Worm (Caenorhabditis elegans) whole organism, L2 larva: Measurements from ENCODE around the gene rad-50.
A peak's percentile ranks its signal among the peaks of the same experiment; 100 is the strongest.

Source experiments
- F13H6.1 ChIP-seq: sonication (generic microtip); optimal IDR thresholded peaks from 2 replicates; lab custom pipeline; 2016; ENCODE audit warnings: missing genetic modification characterization, missing compliant biosample characterization
- R02D3.7 ChIP-seq: fragments of 150-350 bp; optimal IDR thresholded peaks from 2 replicates; lab custom pipeline; 2014; ENCODE audit warnings: missing biosample characterization, missing genetic modification characterization
- Y55F3AM.14 ChIP-seq: fragments of 200-800 bp; sonication (Bioruptor generic); optimal IDR thresholded peaks from 2 replicates; lab custom pipeline; 2018; ENCODE audit warnings: mild to moderate bottlenecking, missing genetic modification characterization, missing compliant biosample characterization
- ZK546.5 ChIP-seq: sonication (generic microtip); optimal IDR thresholded peaks from 2 replicates; lab custom pipeline; 2017; ENCODE audit warnings: missing biosample characterization, missing genetic modification characterization
- alr-1 ChIP-seq: fragments of 150-350 bp; optimal IDR thresholded peaks from 2 replicates; lab custom pipeline; 2014; ENCODE audit warnings: missing biosample characterization, missing genetic modification characterization
- aly-2 ChIP-seq: fragments of 150-350 bp; optimal IDR thresholded peaks from 2 replicates; lab custom pipeline; 2014; ENCODE audit warnings: missing biosample characterization, missing genetic modification characterization
- ama-1 ChIP-seq: fragments of 150-350 bp; optimal IDR thresholded peaks from 2 replicates; lab custom pipeline; 2018; ENCODE audit warnings: inconsistent platforms
- blmp-1 ChIP-seq: sonication (generic microtip); optimal IDR thresholded peaks from 2 replicates; lab custom pipeline; 2017; ENCODE audit warnings: missing genetic modification characterization, mild to moderate bottlenecking, missing compliant biosample characterization, antibody characterized with exemption, moderate library complexity; ENCODE audit not compliant: insufficient read depth
- ceh-16 ChIP-seq: fragments of 150-350 bp; optimal IDR thresholded peaks from 2 replicates; lab custom pipeline; 2014; ENCODE audit warnings: missing biosample characterization, missing genetic modification characterization
- ceh-82 ChIP-seq: fragments of 150-350 bp; optimal IDR thresholded peaks from 2 replicates; lab custom pipeline; 2014; ENCODE audit warnings: missing biosample characterization, missing genetic modification characterization
- crh-2 ChIP-seq: sonication (generic microtip); optimal IDR thresholded peaks from 2 replicates; lab custom pipeline; 2017; ENCODE audit warnings: missing biosample characterization, missing genetic modification characterization
- dmd-4 ChIP-seq: sonication (generic microtip); optimal IDR thresholded peaks from 2 replicates; lab custom pipeline; 2017; ENCODE audit warnings: missing biosample characterization, missing genetic modification characterization
- egl-27 ChIP-seq: sonication (generic microtip); optimal IDR thresholded peaks from 3 replicates; lab custom pipeline; 2017; ENCODE audit warnings: missing biosample characterization, missing genetic modification reagents, missing genetic modification characterization
- elt-1 ChIP-seq: fragments of 150-350 bp; optimal IDR thresholded peaks from 2 replicates; lab custom pipeline; 2014; ENCODE audit warnings: missing biosample characterization, missing genetic modification characterization
- elt-3 ChIP-seq: sonication (generic microtip); optimal IDR thresholded peaks from 2 replicates; lab custom pipeline; 2017; ENCODE audit warnings: missing biosample characterization, missing genetic modification characterization
- fos-1 ChIP-seq: fragments of 150-350 bp; optimal IDR thresholded peaks from 2 replicates; lab custom pipeline; 2014; ENCODE audit warnings: missing biosample characterization, missing genetic modification characterization
- gmeb-1 ChIP-seq: fragments of 150-350 bp; optimal IDR thresholded peaks from 2 replicates; lab custom pipeline; 2014; ENCODE audit warnings: missing biosample characterization, missing genetic modification characterization
- lin-11 ChIP-seq: fragments of 150-350 bp; sonication (generic microtip); optimal IDR thresholded peaks from 2 replicates; lab custom pipeline; 2014; ENCODE audit warnings: missing biosample characterization, missing genetic modification characterization, inconsistent platforms, mixed read lengths
- lin-39 ChIP-seq: fragments of 150-350 bp; optimal IDR thresholded peaks from 2 replicates; lab custom pipeline; 2014; ENCODE audit warnings: missing biosample characterization, missing genetic modification reagents, missing genetic modification characterization
- lsy-2 ChIP-seq, 2 experiments: fragments of 150-350 bp in 1 of 2; sonication (generic microtip) in 1 of 2; optimal IDR thresholded peaks; 2 replicates each; lab custom pipeline; 2014 to 2017; ENCODE audit warnings: missing biosample characterization in 2 of 2, missing genetic modification characterization in 2 of 2
- mab-5 ChIP-seq: fragments of 150-350 bp; optimal IDR thresholded peaks from 2 replicates; lab custom pipeline; 2014; ENCODE audit warnings: missing biosample characterization, missing genetic modification characterization
- mbf-1 ChIP-seq: sonication (generic microtip); optimal IDR thresholded peaks from 2 replicates; lab custom pipeline; 2017; ENCODE audit warnings: missing biosample characterization, missing genetic modification characterization
- mdl-1 ChIP-seq, 2 experiments: fragments of 150-350 bp in 1 of 2; sonication (generic microtip) in 1 of 2; optimal IDR thresholded peaks; 2 replicates each; lab custom pipeline; 2017; ENCODE audit warnings: missing biosample characterization in 2 of 2, missing genetic modification characterization in 2 of 2
- nhr-10 ChIP-seq: sonication (generic microtip); optimal IDR thresholded peaks from 2 replicates; lab custom pipeline; 2017; ENCODE audit warnings: missing biosample characterization, missing genetic modification characterization
- nhr-11 ChIP-seq: fragments of 150-350 bp; optimal IDR thresholded peaks from 2 replicates; lab custom pipeline; 2014; ENCODE audit warnings: missing biosample characterization, missing genetic modification characterization
- nhr-12 ChIP-seq: fragments of 150-350 bp; optimal IDR thresholded peaks from 2 replicates; lab custom pipeline; 2014; ENCODE audit warnings: missing biosample characterization, missing genetic modification characterization
- nhr-129 ChIP-seq: fragments of 150-350 bp; optimal IDR thresholded peaks from 2 replicates; lab custom pipeline; 2014; ENCODE audit warnings: missing biosample characterization, missing genetic modification characterization
- nhr-21 ChIP-seq: fragments of 150-350 bp; optimal IDR thresholded peaks from 2 replicates; lab custom pipeline; 2014; ENCODE audit warnings: missing biosample characterization, missing genetic modification characterization
- nhr-23 ChIP-seq: fragments of 150-350 bp; optimal IDR thresholded peaks from 2 replicates; lab custom pipeline; 2014; ENCODE audit warnings: missing biosample characterization, missing genetic modification reagents, missing genetic modification characterization
- nhr-237 ChIP-seq: fragments of 150-350 bp; optimal IDR thresholded peaks from 2 replicates; lab custom pipeline; 2014; ENCODE audit warnings: missing biosample characterization, missing genetic modification characterization
- nhr-25 ChIP-seq: fragments of 150-350 bp; sonication (generic microtip); optimal IDR thresholded peaks from 3 replicates; lab custom pipeline; 2014; ENCODE audit warnings: missing biosample characterization, missing genetic modification characterization
- nhr-6 ChIP-seq: fragments of 150-350 bp; optimal IDR thresholded peaks from 2 replicates; lab custom pipeline; 2014; ENCODE audit warnings: missing biosample characterization, missing genetic modification characterization
- nhr-77 ChIP-seq: fragments of 150-350 bp; optimal IDR thresholded peaks from 2 replicates; lab custom pipeline; 2014; ENCODE audit warnings: missing biosample characterization, missing genetic modification characterization
- peb-1 ChIP-seq: fragments of 150-350 bp; optimal IDR thresholded peaks from 2 replicates; lab custom pipeline; 2014; ENCODE audit warnings: missing biosample characterization, missing genetic modification characterization
- sem-4 ChIP-seq: fragments of 150-350 bp; optimal IDR thresholded peaks from 2 replicates; lab custom pipeline; 2014; ENCODE audit warnings: missing biosample characterization, missing genetic modification reagents, missing genetic modification characterization
- skn-1 ChIP-seq: sonication (generic microtip); optimal IDR thresholded peaks from 2 replicates; lab custom pipeline; 2017; ENCODE audit warnings: missing biosample characterization, missing genetic modification characterization
- sma-3 ChIP-seq: sonication (generic microtip); optimal IDR thresholded peaks from 2 replicates; lab custom pipeline; 2016; ENCODE audit warnings: missing genetic modification reagents, missing genetic modification characterization, missing compliant biosample characterization
- sma-9 ChIP-seq, 2 experiments: fragments of 150-350 bp in 1 of 2; sonication (generic microtip) in 1 of 2; optimal IDR thresholded peaks; 2 replicates each; lab custom pipeline; 2014 to 2016; ENCODE audit warnings: missing genetic modification characterization in 2 of 2, mild to moderate bottlenecking in 1 of 2, missing biosample characterization in 1 of 2, missing compliant biosample characterization in 1 of 2, missing genetic modification reagents in 1 of 2, moderate library complexity in 1 of 2
- snpc-4 ChIP-seq: fragments of 150-350 bp; optimal IDR thresholded peaks from 2 replicates; lab custom pipeline; 2014; ENCODE audit warnings: missing biosample characterization, missing genetic modification characterization
- unc-39 ChIP-seq: fragments of 150-350 bp; optimal IDR thresholded peaks from 2 replicates; lab custom pipeline; 2014; ENCODE audit warnings: missing biosample characterization, missing genetic modification characterization
- unc-55 ChIP-seq: fragments of 150-350 bp; sonication (generic microtip); optimal IDR thresholded peaks from 3 replicates; lab custom pipeline; 2014; ENCODE audit warnings: missing biosample characterization, missing genetic modification reagents, missing genetic modification characterization
- zag-1 ChIP-seq: fragments of 150-350 bp; optimal IDR thresholded peaks from 2 replicates; lab custom pipeline; 2014; ENCODE audit warnings: missing biosample characterization, missing genetic modification characterization
- ztf-1 ChIP-seq: fragments of 200-800 bp; sonication (Bioruptor generic); conservative IDR thresholded peaks from 2 replicates; pipeline ENCODE4 v1.3.6; 2022; ENCODE audit warnings: missing genetic modification characterization, missing compliant biosample characterization
- ztf-11 ChIP-seq: sonication (generic microtip); optimal IDR thresholded peaks from 2 replicates; lab custom pipeline; 2017; ENCODE audit warnings: missing biosample characterization, missing genetic modification characterization
- ztf-4 ChIP-seq: fragments of 150-350 bp; optimal IDR thresholded peaks from 2 replicates; lab custom pipeline; 2014; ENCODE audit warnings: missing biosample characterization, missing genetic modification characterization

The rad-50 gene

ce11 chrV:12295015-12295414 lies 49.6 kb downstream of the rad-50 start:
- TF ChIP-seq sma-9 (GFP tag; optimal IDR thresholded peaks at IDR 0.05; lab: Kevin White, UChicago) = peak; percentile 19
- TF ChIP-seq sma-9 (tag; optimal IDR thresholded peaks at IDR 0.05; lab: Kevin White, UChicago) = no peak
- TF ChIP-seq zag-1 (tag; lab: Kevin White, UChicago) = no peak
- TF ChIP-seq mbf-1 (tag; lab: Kevin White, UChicago) = no peak
- no peak for TF ChIP-seq elt-1 (tag; lab: Kevin White, UChicago)
- TF ChIP-seq nhr-10 (tag; lab: Kevin White, UChicago) = no peak
- peak; percentile 75 for TF ChIP-seq nhr-21 (tag; lab: Kevin White, UChicago)
- no peak for TF ChIP-seq unc-39 (tag; lab: Kevin White, UChicago)
- TF ChIP-seq R02D3.7 (tag; lab: Kevin White, UChicago) = no peak
- no peak for TF ChIP-seq ama-1 (lab: Kevin White, UChicago)
- TF ChIP-seq aly-2 (tag; lab: Kevin White, UChicago) = no peak
- no peak for TF ChIP-seq ZK546.5
- no peak for TF ChIP-seq nhr-237 (tag; lab: Kevin White, UChicago)
- TF ChIP-seq unc-55 = no peak
- no peak for TF ChIP-seq lsy-2 (tag; optimal IDR thresholded peaks at IDR 0.05; lab: Kevin White, UChicago)
- TF ChIP-seq nhr-23 (tag; lab: Kevin White, UChicago) = no peak
- peak; percentile 14 for TF ChIP-seq sem-4
- TF ChIP-seq dmd-4 (tag; lab: Kevin White, UChicago) = no peak

DNA sequence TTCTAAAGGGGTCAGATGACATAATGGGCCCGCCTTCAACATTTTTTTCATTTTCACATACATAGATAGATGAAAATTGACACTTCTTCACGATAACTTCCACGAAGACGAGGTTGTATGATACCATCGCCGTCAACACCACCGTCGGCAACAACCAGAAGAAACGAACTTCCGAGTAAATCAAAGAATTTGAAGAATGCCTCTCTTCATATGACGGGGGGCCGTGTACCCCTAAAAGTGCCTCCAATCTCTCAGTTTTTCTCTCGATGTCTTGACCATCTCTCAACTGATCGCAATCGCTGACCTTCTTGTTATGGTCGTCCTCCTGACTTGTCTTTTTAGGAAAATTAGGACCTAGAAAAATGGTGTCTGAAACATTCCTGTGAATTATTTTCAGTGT lies 50.1 kb downstream of the rad-50 start:
- TF ChIP-seq skn-1 (tag; lab: Kevin White, UChicago) (no peak), elt-1 (tag; lab: Kevin White, UChicago) (peak; percentile 73), R02D3.7 (tag; lab: Kevin White, UChicago) (no peak), unc-39 (tag; lab: Kevin White, UChicago) (no peak), gmeb-1 (tag; lab: Kevin White, UChicago) (no peak), crh-2 (tag; lab: Kevin White, UChicago) (peak; percentile 16), elt-3 (no peak), lin-39 (tag; lab: Kevin White, UChicago) (no peak), unc-55 (no peak), nhr-21 (tag; lab: Kevin White, UChicago) (no peak), mdl-1 (tag; optimal IDR thresholded peaks at IDR 0.05; lab: Kevin White, UChicago) (no peak), nhr-10 (tag; lab: Kevin White, UChicago) (no peak), ztf-1 (GFP tag; lab: Robert Waterston, UW) (no peak), blmp-1 (tag; lab: Kevin White, UChicago) (peak; percentile 26), ceh-16 (tag; lab: Kevin White, UChicago) (no peak), nhr-11 (no peak), peb-1 (tag; lab: Kevin White, UChicago) (no peak), ceh-82 (tag; lab: Kevin White, UChicago) (no peak), snpc-4 (tag; lab: Kevin White, UChicago) (no peak), nhr-6 (tag; lab: Kevin White, UChicago) (no peak), nhr-25 (tag; lab: Kevin White, UChicago) (peak; percentile 47), nhr-12 (no peak), nhr-23 (tag; lab: Kevin White, UChicago) (no peak), dmd-4 (tag; lab: Kevin White, UChicago) (no peak), ZK546.5 (no peak), F13H6.1 (tag; lab: Kevin White, UChicago) (no peak), sma-3 (GFP tag; lab: Kevin White, UChicago) (no peak), mab-5 (tag; lab: Kevin White, UChicago) (no peak), ztf-11 (tag; lab: Kevin White, UChicago) (no peak), nhr-77 (tag; lab: Kevin White, UChicago) (no peak), sma-9 (GFP tag; optimal IDR thresholded peaks at IDR 0.05; lab: Kevin White, UChicago) (peak; percentile 72), sma-9 (tag; optimal IDR thresholded peaks at IDR 0.05; lab: Kevin White, UChicago) (no peak), ama-1 (lab: Kevin White, UChicago) (no peak), Y55F3AM.14 (GFP tag; lab: Kevin White, UChicago) (no peak), egl-27 (tag; lab: Kevin White, UChicago) (no peak), nhr-129 (tag; lab: Kevin White, UChicago) (peak; percentile 21), fos-1 (tag; lab: Kevin White, UChicago) (no peak), alr-1 (tag; lab: Kevin White, UChicago) (no peak), zag-1 (tag; lab: Kevin White, UChicago) (no peak), lin-11 (tag; lab: Kevin White, UChicago) (no peak), ztf-4 (no peak)
- TF ChIP-seq, all 48 proteins: peak for 6
